Fruit fly (Drosophila melanogaster) whole organism, embryonic: ENCODE measurements around the gene Sar1.

ENCODE experiments used
- ATbp ChIP-seq: fragments of 200-800 bp; sonication (Bioruptor generic); optimal IDR thresholded peaks from 2 replicates; lab custom pipeline; 2017; ENCODE audit warnings: missing biosample characterization, mild to moderate bottlenecking, missing genetic modification characterization, missing genetic modification reagents
- Bteb2 ChIP-seq: fragments of 200-800 bp; sonication (Bioruptor generic); optimal IDR thresholded peaks from 2 replicates; lab custom pipeline; 2016; ENCODE audit warnings: missing biosample characterization, missing genetic modification characterization
- CG11398 ChIP-seq: fragments of 200-800 bp; sonication (Bioruptor generic); optimal IDR thresholded peaks from 2 replicates; lab custom pipeline; 2016; ENCODE audit warnings: missing biosample characterization, missing genetic modification characterization
- CG11560 ChIP-seq: fragments of 200-800 bp; sonication (Bioruptor generic); IDR thresholded peaks from 3 replicates; pipeline ENCODE4 v1.3.6; 2022; ENCODE audit warnings: missing biosample characterization, missing genetic modification characterization
- CG14710 ChIP-seq: fragments of 200-800 bp; sonication (Bioruptor generic); optimal IDR thresholded peaks from 3 replicates; lab custom pipeline; 2019; ENCODE audit warnings: missing biosample characterization, mild to moderate bottlenecking, missing genetic modification characterization, moderate library complexity
- CG15601 ChIP-seq: fragments of 200-800 bp; sonication (Bioruptor generic); optimal IDR thresholded peaks from 3 replicates; lab custom pipeline; 2019; ENCODE audit warnings: missing biosample characterization, mild to moderate bottlenecking, missing genetic modification characterization, moderate library complexity
- CG1647 ChIP-seq: fragments of 200-800 bp; sonication (Bioruptor generic); optimal IDR thresholded peaks from 3 replicates; lab custom pipeline; 2016; ENCODE audit warnings: missing biosample characterization, missing genetic modification characterization
- CG17568 ChIP-seq: fragments of 200-800 bp; sonication (Bioruptor generic); optimal IDR thresholded peaks from 2 replicates; lab custom pipeline; 2018; ENCODE audit warnings: missing biosample characterization, mild to moderate bottlenecking, missing genetic modification characterization, moderate library complexity
- CG18262 ChIP-seq: fragments of 200-800 bp; optimal IDR thresholded peaks from 3 replicates; lab custom pipeline; 2019; ENCODE audit warnings: missing biosample characterization, mild to moderate bottlenecking, missing genetic modification characterization, moderate library complexity
- CG1832 ChIP-seq: fragments of 200-800 bp; sonication (Bioruptor generic); optimal IDR thresholded peaks from 2 replicates; lab custom pipeline; 2017; ENCODE audit warnings: missing biosample characterization, mild to moderate bottlenecking, missing genetic modification characterization, inconsistent platforms
- CG18476 ChIP-seq: fragments of 200-800 bp; sonication (Bioruptor generic); optimal IDR thresholded peaks from 2 replicates; lab custom pipeline; 2016; ENCODE audit warnings: missing biosample characterization, mild to moderate bottlenecking, missing genetic modification characterization
- CG30403 ChIP-seq: fragments of 200-800 bp; sonication (Bioruptor generic); optimal IDR thresholded peaks from 3 replicates; lab custom pipeline; 2016; ENCODE audit warnings: missing biosample characterization, missing genetic modification characterization
- CG30431 ChIP-seq: fragments of 200-800 bp; sonication (Bioruptor generic); optimal IDR thresholded peaks from 2 replicates; lab custom pipeline; 2017; ENCODE audit warnings: missing biosample characterization, missing genetic modification characterization
- CG32532 ChIP-seq: fragments of 200-800 bp; sonication (Bioruptor generic); IDR thresholded peaks from 2 replicates; pipeline ENCODE4 v1.3.6; 2022; ENCODE audit warnings: missing biosample characterization, missing genetic modification characterization
- CG6765 ChIP-seq: fragments of 200-800 bp; sonication (Bioruptor generic); optimal IDR thresholded peaks from 3 replicates; lab custom pipeline; 2017; ENCODE audit warnings: missing biosample characterization, mild to moderate bottlenecking, missing genetic modification characterization
- CG7372 ChIP-seq: fragments of 200-800 bp; sonication (Bioruptor generic); IDR thresholded peaks from 2 replicates; pipeline ENCODE4 v1.3.6; 2022; ENCODE audit warnings: missing biosample characterization, missing genetic modification characterization
- CG7786 ChIP-seq: fragments of 200-800 bp; sonication (Bioruptor generic); optimal IDR thresholded peaks from 2 replicates; lab custom pipeline; 2016; ENCODE audit warnings: missing biosample characterization, missing genetic modification characterization
- CG8290 ChIP-seq, 3 experiments: fragments of 200-800 bp; sonication (Bioruptor generic); optimal IDR thresholded peaks; 2 replicates each; lab custom pipeline; 2016 to 2019; ENCODE audit warnings: missing biosample characterization in 3 of 3, missing genetic modification characterization in 3 of 3, mild to moderate bottlenecking in 2 of 3, moderate library complexity in 1 of 3
- CHES-1-like ChIP-seq: fragments of 200-800 bp; sonication (Bioruptor generic); optimal IDR thresholded peaks from 2 replicates; lab custom pipeline; 2016; ENCODE audit warnings: missing biosample characterization, missing genetic modification characterization
- E2f2 ChIP-seq: fragments of 200-800 bp; sonication (Bioruptor generic); IDR thresholded peaks from 2 replicates; pipeline ENCODE4 v1.3.6; 2022; ENCODE audit warnings: missing biosample characterization, missing genetic modification characterization
- ERR ChIP-seq: fragments of 200-800 bp; sonication (Bioruptor generic); optimal IDR thresholded peaks from 2 replicates; lab custom pipeline; 2016; ENCODE audit warnings: missing biosample characterization, missing genetic modification characterization
- Fer1 ChIP-seq: fragments of 200-800 bp; sonication (Bioruptor generic); optimal IDR thresholded peaks from 2 replicates; lab custom pipeline; 2017; ENCODE audit warnings: missing biosample characterization, mild to moderate bottlenecking, missing genetic modification characterization
- HmgZ ChIP-seq: fragments of 200-800 bp; sonication (Bioruptor generic); optimal IDR thresholded peaks from 2 replicates; lab custom pipeline; 2018; ENCODE audit warnings: missing biosample characterization, mild to moderate bottlenecking, missing genetic modification characterization
- Jarid2 ChIP-seq: fragments of 200-800 bp; sonication (Bioruptor generic); optimal IDR thresholded peaks from 3 replicates; lab custom pipeline; 2017; ENCODE audit warnings: mild to moderate bottlenecking, missing biosample characterization, missing genetic modification reagents, missing genetic modification characterization
- Kr ChIP-seq: fragments of 200-800 bp; sonication (Bioruptor generic); optimal IDR thresholded peaks from 2 replicates; lab custom pipeline; 2017; ENCODE audit warnings: missing biosample characterization, mild to moderate bottlenecking, missing genetic modification characterization
- Myb ChIP-seq: fragments of 200-800 bp; sonication (Bioruptor generic); optimal IDR thresholded peaks from 2 replicates; lab custom pipeline; 2016; ENCODE audit warnings: missing biosample characterization, missing genetic modification characterization
- NfI ChIP-seq: fragments of 200-800 bp; sonication (Bioruptor generic); optimal IDR thresholded peaks from 3 replicates; lab custom pipeline; 2018; ENCODE audit warnings: missing biosample characterization, mild to moderate bottlenecking, missing genetic modification characterization, moderate library complexity
- Rx ChIP-seq: fragments of 200-800 bp; sonication (Bioruptor generic); IDR thresholded peaks from 2 replicates; pipeline ENCODE4 v1.3.6; 2022; ENCODE audit warnings: missing biosample characterization, missing genetic modification characterization
- TFAM ChIP-seq: fragments of 200-800 bp; sonication (Bioruptor generic); optimal IDR thresholded peaks from 2 replicates; lab custom pipeline; 2017; ENCODE audit warnings: missing biosample characterization, missing genetic modification characterization, inconsistent platforms
- Trl ChIP-seq, 3 experiments: fragments of >200 bp in 2 of 3; fragments of 200-800 bp in 1 of 3; sonication (Bioruptor generic) in 1 of 3; optimal IDR thresholded peaks; 2 replicates in 1 of 3; 3 replicates in 2 of 3; lab custom pipeline; 2016 to 2017; ENCODE audit warnings: missing biosample characterization in 1 of 3, missing genetic modification characterization in 1 of 3
- bcd ChIP-seq: fragments of 200-800 bp; sonication (Bioruptor generic); optimal IDR thresholded peaks from 2 replicates; lab custom pipeline; 2017; ENCODE audit warnings: missing biosample characterization, mild to moderate bottlenecking, missing genetic modification characterization
- bigmax ChIP-seq: fragments of 200-800 bp; sonication (Bioruptor generic); optimal IDR thresholded peaks from 2 replicates; lab custom pipeline; 2018; ENCODE audit warnings: missing biosample characterization, mild to moderate bottlenecking, missing genetic modification characterization
- cato ChIP-seq: fragments of 200-800 bp; sonication (Bioruptor generic); optimal IDR thresholded peaks from 2 replicates; lab custom pipeline; 2016; ENCODE audit warnings: missing biosample characterization, missing genetic modification characterization, borderline replicate concordance
- disco-r ChIP-seq: fragments of 200-800 bp; sonication (Bioruptor generic); optimal IDR thresholded peaks from 2 replicates; lab custom pipeline; 2016; ENCODE audit warnings: missing biosample characterization, missing genetic modification characterization
- dpn ChIP-seq, 2 experiments: fragments of 200-800 bp; sonication (Bioruptor generic); optimal IDR thresholded peaks; 3 replicates each; lab custom pipeline; 2016; ENCODE audit warnings: missing biosample characterization in 2 of 2, missing genetic modification characterization in 2 of 2
- emc ChIP-seq: fragments of 200-800 bp; sonication (Bioruptor generic); optimal IDR thresholded peaks from 2 replicates; lab custom pipeline; 2016; ENCODE audit warnings: missing biosample characterization, missing genetic modification characterization
- esg ChIP-seq: fragments of 200-800 bp; sonication (Bioruptor generic); conservative IDR thresholded peaks from 2 replicates; pipeline ENCODE4 v1.3.6; 2022; ENCODE audit warnings: missing biosample characterization, missing genetic modification characterization
- eve ChIP-seq, 2 experiments: fragments of >200 bp; optimal IDR thresholded peaks; 2 replicates each; lab custom pipeline; 2017; ENCODE audit warnings: missing biosample characterization in 2 of 2, missing genetic modification characterization in 2 of 2
- ham ChIP-seq: fragments of 200-800 bp; sonication (Bioruptor generic); IDR thresholded peaks from 2 replicates; pipeline ENCODE4 v1.3.6; 2022; ENCODE audit warnings: missing biosample characterization, missing genetic modification characterization
- jigr1 ChIP-seq: fragments of 200-800 bp; sonication (Bioruptor generic); IDR thresholded peaks from 3 replicates; pipeline ENCODE4 v1.3.6; 2022; ENCODE audit warnings: missing biosample characterization, missing genetic modification characterization
- ken ChIP-seq: fragments of 200-800 bp; sonication (Bioruptor generic); IDR thresholded peaks from 3 replicates; pipeline ENCODE4 v1.3.6; 2022; ENCODE audit warnings: missing biosample characterization, missing genetic modification characterization
- nmo ChIP-seq: fragments of 200-800 bp; sonication (Bioruptor generic); optimal IDR thresholded peaks from 2 replicates; lab custom pipeline; 2018; ENCODE audit warnings: missing biosample characterization, mild to moderate bottlenecking, missing genetic modification characterization, moderate library complexity
- pum ChIP-seq: fragments of 200-800 bp; sonication (Bioruptor generic); optimal IDR thresholded peaks from 2 replicates; lab custom pipeline; 2016; ENCODE audit warnings: missing biosample characterization, missing genetic modification characterization
- rib ChIP-seq: fragments of 200-800 bp; sonication (Bioruptor generic); IDR thresholded peaks from 2 replicates; pipeline ENCODE4 v1.3.6; 2022; ENCODE audit warnings: missing biosample characterization, missing genetic modification characterization
- row ChIP-seq: fragments of 200-800 bp; sonication (Bioruptor generic); IDR thresholded peaks from 3 replicates; pipeline ENCODE4 v1.3.6; 2022; ENCODE audit warnings: missing biosample characterization, missing genetic modification characterization
- run ChIP-seq: fragments of 200-800 bp; sonication (Bioruptor generic); optimal IDR thresholded peaks from 3 replicates; lab custom pipeline; 2018; ENCODE audit warnings: missing biosample characterization, mild to moderate bottlenecking, missing genetic modification characterization
- shn ChIP-seq: fragments of 200-800 bp; sonication (Bioruptor generic); optimal IDR thresholded peaks from 3 replicates; lab custom pipeline; 2016; ENCODE audit warnings: missing biosample characterization, missing genetic modification characterization
- sug ChIP-seq: fragments of 200-800 bp; optimal IDR thresholded peaks from 2 replicates; lab custom pipeline; 2019; ENCODE audit warnings: missing biosample characterization, mild to moderate bottlenecking, missing genetic modification characterization, moderate library complexity
- tin ChIP-seq: fragments of 200-800 bp; sonication (Bioruptor generic); optimal IDR thresholded peaks from 3 replicates; lab custom pipeline; 2016; ENCODE audit warnings: missing biosample characterization, missing genetic modification characterization
- wdn ChIP-seq: fragments of 200-800 bp; sonication (Bioruptor generic); IDR thresholded peaks from 2 replicates; pipeline ENCODE4 v1.3.6; 2022; ENCODE audit warnings: missing biosample characterization, missing genetic modification characterization

Sar1 gene

DNA sequence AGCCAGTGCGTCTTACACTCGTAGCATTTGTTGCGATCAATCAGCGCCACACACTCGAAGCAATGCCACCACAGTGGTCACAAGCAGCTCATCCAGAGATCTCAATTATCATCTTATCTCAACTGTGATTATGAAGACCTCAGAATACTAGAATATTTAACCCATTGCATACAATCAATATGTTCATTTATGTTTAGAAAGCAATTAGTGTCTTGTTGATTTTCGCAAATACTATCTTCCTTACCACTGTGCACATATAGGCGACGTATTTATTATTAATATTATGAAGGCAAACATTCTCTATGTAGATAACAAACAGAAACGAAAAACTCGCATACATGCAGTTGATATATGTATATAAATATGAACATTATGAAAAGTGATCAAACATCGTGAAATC lies 2.3 kb downstream of the Sar1 start (continued):
- peak; percentile 62 for TF ChIP-seq bcd
- TF ChIP-seq CG17568 (GFP tag; lab: Kevin White, UChicago) = peak; percentile 74
- no peak for TF ChIP-seq ERR
- peak; percentile 77 for TF ChIP-seq ATbp
- TF ChIP-seq NfI = peak; percentile 53
- TF ChIP-seq HmgZ (tag; lab: Kevin White, UChicago) = peak; percentile 33
- TF ChIP-seq rib (GFP tag; lab: Robert Waterston, UW) = no peak
- peak; percentile 28 for TF ChIP-seq CG7786 (GFP tag; lab: Kevin White, UChicago)
- peak; percentile 36 for TF ChIP-seq shn (GFP tag; lab: Kevin White, UChicago)
- TF ChIP-seq TFAM (GFP tag; lab: Kevin White, UChicago) = peak; percentile 17
- peak; percentile 36 for TF ChIP-seq Bteb2
- TF ChIP-seq Fer1 = peak; percentile 40
- no peak for TF ChIP-seq run (tag; lab: Kevin White, UChicago)
- no peak for TF ChIP-seq Trl (optimal IDR thresholded peaks at IDR 0.05; lab: Kevin White, UChicago)
- TF ChIP-seq Trl (GFP tag; optimal IDR thresholded peaks at IDR 0.05; lab: Kevin White, UChicago) = peak; percentile 76
- no peak for TF ChIP-seq eve (GFP tag; optimal IDR thresholded peaks at IDR 0.05; lab: Kevin White, UChicago)
- TF ChIP-seq Jarid2 (GFP tag; lab: Kevin White, UChicago) = peak; percentile 32
- TF ChIP-seq sug (tag; lab: Kevin White, UChicago) = peak; percentile 18
- TF ChIP-seq CG15601 (tag; lab: Kevin White, UChicago) = peak; percentile 86
- no peak for TF ChIP-seq CG8290 (GFP tag; optimal IDR thresholded peaks at IDR 0.05; lab: Kevin White, UChicago)
- peak; percentile 36 to 81 for TF ChIP-seq CG8290 (tag; optimal IDR thresholded peaks at IDR 0.05; lab: Kevin White, UChicago)
- TF ChIP-seq cato (GFP tag; lab: Kevin White, UChicago) = peak; percentile 64
- peak; percentile 25 for TF ChIP-seq pum (GFP tag; lab: Kevin White, UChicago)
- peak; percentile 24; the same call in 1 of the 2 replicates for TF ChIP-seq esg (GFP tag; lab: Robert Waterston, UW)
- TF ChIP-seq CG18262 (tag; lab: Kevin White, UChicago) = peak; percentile 78
- peak; percentile 55 for TF ChIP-seq nmo (GFP tag; lab: Kevin White, UChicago)
- peak; percentile 73 for TF ChIP-seq CG32532 (GFP tag; lab: Robert Waterston, UW)
- peak; percentile 37 for TF ChIP-seq CG30431 (GFP tag; lab: Kevin White, UChicago)
- TF ChIP-seq row (GFP tag; lab: Robert Waterston, UW) = peak; percentile 67; the same call in 2 of the 3 replicates
- peak; percentile 36; the same call in 1 of the 2 replicates for TF ChIP-seq CG7372 (GFP tag; lab: Robert Waterston, UW)
- TF ChIP-seq disco-r = no peak
- TF ChIP-seq wdn = 0 out of 2 replicates have a peak, but pooled peaks have one; percentile 11
- peak; percentile 59; the same call in 2 of the 3 replicates for TF ChIP-seq ken
- TF ChIP-seq Rx (GFP tag; lab: Robert Waterston, UW) = peak; percentile 54; the same call in 1 of the 2 replicates
- no peak for TF ChIP-seq CG1832 (GFP tag; lab: Kevin White, UChicago)
- TF ChIP-seq ham (GFP tag; lab: Robert Waterston, UW) = no peak
- peak; percentile 17 for TF ChIP-seq CHES-1-like (GFP tag; lab: Kevin White, UChicago)
- no peak for TF ChIP-seq emc (GFP tag; lab: Kevin White, UChicago)
- peak; percentile 20 for TF ChIP-seq CG1647
- peak; percentile 39 for TF ChIP-seq CG30403 (GFP tag; lab: Kevin White, UChicago)
- no peak for TF ChIP-seq Myb (GFP tag; lab: Kevin White, UChicago)
- TF ChIP-seq CG11560 (tag; lab: Robert Waterston, UW) = 0 out of 3 replicates have a peak, but pooled peaks have one; percentile 39
- TF ChIP-seq bigmax (GFP tag; lab: Kevin White, UChicago) = no peak
- TF ChIP-seq CG6765 (GFP tag; lab: Kevin White, UChicago) = no peak
- TF ChIP-seq CG18476 (GFP tag; lab: Kevin White, UChicago) = peak; percentile 84
- TF ChIP-seq tin (GFP tag; lab: Kevin White, UChicago) = peak; percentile 49
- peak in 1 of 2 experiments; percentile 64 for TF ChIP-seq dpn (GFP tag; optimal IDR thresholded peaks at IDR 0.05; lab: Kevin White, UChicago)
- peak; percentile 39 for TF ChIP-seq Kr (GFP tag; lab: Kevin White, UChicago)
- peak; percentile 87 for TF ChIP-seq CG14710
- peak; percentile 54; the same call in 1 of the 2 replicates for TF ChIP-seq E2f2 (GFP tag; lab: Robert Waterston, UW)
- TF ChIP-seq jigr1 (GFP tag; lab: Robert Waterston, UW) = no peak
- TF ChIP-seq CG11398 = peak; percentile 37
